Fruit fly (Drosophila melanogaster) whole organism, embryonic: Measurements from ENCODE around the gene CG32278.

Experiments
- ATbp ChIP-seq: fragments of 200-800 bp; sonication (Bioruptor generic); optimal IDR thresholded peaks from 2 replicates; lab custom pipeline; 2017; ENCODE audit warnings: missing biosample characterization, mild to moderate bottlenecking, missing genetic modification characterization, missing genetic modification reagents
- BtbVII ChIP-seq: fragments of 200-800 bp; sonication (Bioruptor generic); optimal IDR thresholded peaks from 3 replicates; lab custom pipeline; 2017; ENCODE audit warnings: missing biosample characterization, mild to moderate bottlenecking, missing genetic modification characterization
- CG1024 ChIP-seq: fragments of 200-800 bp; sonication (Bioruptor generic); IDR thresholded peaks from 2 replicates; pipeline ENCODE4 v1.3.6; 2022; ENCODE audit warnings: missing biosample characterization, missing genetic modification characterization
- CG10462 ChIP-seq: fragments of 200-800 bp; sonication (Bioruptor generic); optimal IDR thresholded peaks from 2 replicates; lab custom pipeline; 2016; ENCODE audit warnings: missing biosample characterization, missing genetic modification characterization
- CG11085 ChIP-seq: fragments of 200-800 bp; sonication (Bioruptor generic); IDR thresholded peaks from 2 replicates; pipeline ENCODE4 v1.3.6; 2022; ENCODE audit warnings: missing biosample characterization, missing genetic modification characterization
- CG11560 ChIP-seq: fragments of 200-800 bp; sonication (Bioruptor generic); IDR thresholded peaks from 3 replicates; pipeline ENCODE4 v1.3.6; 2022; ENCODE audit warnings: missing biosample characterization, missing genetic modification characterization
- CG12299 ChIP-seq: fragments of 200-800 bp; sonication (Bioruptor generic); optimal IDR thresholded peaks from 2 replicates; lab custom pipeline; 2018; ENCODE audit warnings: missing biosample characterization, mild to moderate bottlenecking, missing genetic modification characterization
- CG1602 ChIP-seq: fragments of 200-800 bp; sonication (Bioruptor generic); optimal IDR thresholded peaks from 3 replicates; lab custom pipeline; 2016; ENCODE audit warnings: missing biosample characterization, missing genetic modification characterization
- CG16779 ChIP-seq: fragments of 200-800 bp; sonication (Bioruptor generic); IDR thresholded peaks from 2 replicates; pipeline ENCODE4 v1.3.6; 2022; ENCODE audit warnings: missing biosample characterization, missing genetic modification characterization
- CG17186 ChIP-seq: fragments of 200-800 bp; sonication (Bioruptor generic); optimal IDR thresholded peaks from 3 replicates; lab custom pipeline; 2017; ENCODE audit warnings: missing biosample characterization, missing genetic modification reagents, missing genetic modification characterization
- CG17359 ChIP-seq: fragments of 200-800 bp; sonication (Bioruptor generic); optimal IDR thresholded peaks from 3 replicates; lab custom pipeline; 2018; ENCODE audit warnings: missing biosample characterization, mild to moderate bottlenecking, missing genetic modification characterization, moderate library complexity
- CG1832 ChIP-seq: fragments of 200-800 bp; sonication (Bioruptor generic); optimal IDR thresholded peaks from 2 replicates; lab custom pipeline; 2017; ENCODE audit warnings: missing biosample characterization, mild to moderate bottlenecking, missing genetic modification characterization, inconsistent platforms
- CG4328 ChIP-seq: fragments of 200-800 bp; sonication (Bioruptor generic); optimal IDR thresholded peaks from 3 replicates; lab custom pipeline; 2017; ENCODE audit warnings: missing biosample characterization, missing genetic modification reagents, missing genetic modification characterization
- CG6813 ChIP-seq: fragments of 200-800 bp; sonication (Bioruptor generic); optimal IDR thresholded peaks from 2 replicates; lab custom pipeline; 2017; ENCODE audit warnings: missing biosample characterization, missing genetic modification characterization, mild to moderate bottlenecking, moderate library complexity, missing genetic modification reagents
- CG8478 ChIP-seq: fragments of >200 bp; optimal IDR thresholded peaks from 2 replicates; lab custom pipeline; 2018
- CG8924 ChIP-seq: fragments of 200-800 bp; optimal IDR thresholded peaks from 3 replicates; lab custom pipeline; 2019; ENCODE audit warnings: missing biosample characterization, mild to moderate bottlenecking, missing genetic modification characterization, moderate library complexity
- D19B ChIP-seq: fragments of 200-800 bp; sonication (Bioruptor generic); optimal IDR thresholded peaks from 2 replicates; lab custom pipeline; 2017; ENCODE audit warnings: missing biosample characterization, mild to moderate bottlenecking, missing genetic modification characterization
- Dbx ChIP-seq: fragments of 200-800 bp; sonication (Bioruptor generic); IDR thresholded peaks from 3 replicates; pipeline ENCODE4 v1.3.6; 2022; ENCODE audit warnings: missing biosample characterization, missing genetic modification characterization
- Dip3 ChIP-seq: fragments of 200-800 bp; sonication (Bioruptor generic); optimal IDR thresholded peaks from 3 replicates; lab custom pipeline; 2016; ENCODE audit warnings: missing biosample characterization, missing genetic modification characterization
- Doc2 ChIP-seq: fragments of 200-800 bp; sonication (Bioruptor generic); IDR thresholded peaks from 2 replicates; pipeline ENCODE4 v1.3.6; 2022; ENCODE audit warnings: missing biosample characterization, missing genetic modification characterization
- Hmx ChIP-seq: fragments of 200-800 bp; sonication (Bioruptor generic); optimal IDR thresholded peaks from 2 replicates; lab custom pipeline; 2016; ENCODE audit warnings: missing biosample characterization, missing genetic modification characterization
- MESR4 ChIP-seq: fragments of 200-800 bp; sonication (Bioruptor generic); optimal IDR thresholded peaks from 2 replicates; lab custom pipeline; 2018; ENCODE audit warnings: missing biosample characterization, mild to moderate bottlenecking, missing genetic modification characterization, moderate library complexity
- Ptx1 ChIP-seq: fragments of 200-800 bp; sonication (Bioruptor generic); IDR thresholded peaks from 2 replicates; pipeline ENCODE4 v1.3.6; 2022; ENCODE audit warnings: missing biosample characterization, missing genetic modification characterization
- ac ChIP-seq: fragments of 200-800 bp; sonication (Bioruptor generic); optimal IDR thresholded peaks from 3 replicates; lab custom pipeline; 2017; ENCODE audit warnings: missing biosample characterization, mild to moderate bottlenecking, missing genetic modification characterization
- ato ChIP-seq: fragments of 200-800 bp; sonication (Bioruptor generic); IDR thresholded peaks from 2 replicates; pipeline ENCODE4 v1.3.6; 2022; ENCODE audit warnings: missing biosample characterization, missing genetic modification characterization; ENCODE audit not compliant: partially characterized antibody
- bowl ChIP-seq: fragments of 200-800 bp; sonication (Bioruptor generic); IDR thresholded peaks from 2 replicates; pipeline ENCODE4 v1.3.6; 2022; ENCODE audit warnings: missing biosample characterization, missing genetic modification characterization
- br ChIP-seq: fragments of >200 bp; optimal IDR thresholded peaks from 2 replicates; lab custom pipeline; 2017
- dmrt11E ChIP-seq: fragments of 200-800 bp; sonication (Bioruptor generic); optimal IDR thresholded peaks from 3 replicates; lab custom pipeline; 2018; ENCODE audit warnings: missing biosample characterization, mild to moderate bottlenecking, missing genetic modification characterization, moderate library complexity
- dysf ChIP-seq: fragments of 200-800 bp; sonication (Bioruptor generic); IDR thresholded peaks from 3 replicates; pipeline ENCODE4 v1.3.6; 2022; ENCODE audit warnings: missing biosample characterization, missing genetic modification characterization
- ems ChIP-seq: fragments of 200-800 bp; sonication (Bioruptor generic); optimal IDR thresholded peaks from 3 replicates; lab custom pipeline; 2016; ENCODE audit warnings: missing biosample characterization, missing genetic modification characterization
- gce ChIP-seq: fragments of 200-800 bp; sonication (Bioruptor generic); IDR thresholded peaks from 3 replicates; pipeline ENCODE4 v1.3.6; 2022; ENCODE audit warnings: missing biosample characterization, missing genetic modification characterization
- grau ChIP-seq: fragments of 200-800 bp; optimal IDR thresholded peaks from 3 replicates; lab custom pipeline; 2019; ENCODE audit warnings: missing biosample characterization, mild to moderate bottlenecking, missing genetic modification characterization, moderate library complexity
- hb ChIP-seq: fragments of 200-800 bp; sonication (Bioruptor generic); IDR thresholded peaks from 3 replicates; pipeline ENCODE4 v1.3.6; 2022; ENCODE audit warnings: missing biosample characterization, missing genetic modification characterization; ENCODE audit not compliant: partially characterized antibody
- her ChIP-seq: fragments of 200-800 bp; sonication (Bioruptor generic); optimal IDR thresholded peaks from 2 replicates; lab custom pipeline; 2016; ENCODE audit warnings: missing biosample characterization, missing genetic modification characterization
- insv ChIP-seq, 2 experiments: fragments of 200-800 bp; sonication (Bioruptor generic); optimal IDR thresholded peaks; 3 replicates each; lab custom pipeline; 2016 to 2018; ENCODE audit warnings: missing biosample characterization in 2 of 2, missing genetic modification characterization in 2 of 2
- inv ChIP-seq: fragments of 200-800 bp; sonication (Bioruptor generic); IDR thresholded peaks from 2 replicates; pipeline ENCODE4 v1.3.6; 2022; ENCODE audit warnings: missing biosample characterization, missing genetic modification characterization; ENCODE audit not compliant: partially characterized antibody
- kah ChIP-seq: fragments of 200-800 bp; sonication (Bioruptor generic); optimal IDR thresholded peaks from 2 replicates; lab custom pipeline; 2018; ENCODE audit warnings: missing biosample characterization, mild to moderate bottlenecking, missing genetic modification characterization
- kay ChIP-seq: fragments of 200-800 bp; sonication (Bioruptor generic); optimal IDR thresholded peaks from 2 replicates; lab custom pipeline; 2016; ENCODE audit warnings: missing biosample characterization, missing genetic modification characterization
- ken ChIP-seq: fragments of 200-800 bp; sonication (Bioruptor generic); IDR thresholded peaks from 3 replicates; pipeline ENCODE4 v1.3.6; 2022; ENCODE audit warnings: missing biosample characterization, missing genetic modification characterization
- kni ChIP-seq: fragments of 200-800 bp; sonication (Bioruptor generic); optimal IDR thresholded peaks from 3 replicates; lab custom pipeline; 2017; ENCODE audit warnings: mild to moderate bottlenecking, missing biosample characterization, missing genetic modification reagents, missing genetic modification characterization
- otp ChIP-seq: fragments of 200-800 bp; sonication (Bioruptor generic); IDR thresholded peaks from 3 replicates; pipeline ENCODE4, ENCODE4 v1.3.6; 2022; ENCODE audit warnings: missing biosample characterization, missing genetic modification characterization
- pan ChIP-seq, 4 experiments: fragments of >200 bp in 3 of 4; fragments of 200-800 bp in 1 of 4; sonication (Bioruptor generic) in 1 of 4; optimal IDR thresholded peaks in 3 of 4; IDR thresholded peaks in 1 of 4; 2 replicates each; pipeline versions ENCODE4 v1.3.6 to Lab custom; 2017 to 2022; ENCODE audit warnings: missing biosample characterization in 2 of 4, missing genetic modification characterization in 2 of 4, mixed read lengths in 1 of 4
- pnt ChIP-seq: fragments of 200-800 bp; sonication (Bioruptor generic); optimal IDR thresholded peaks from 3 replicates; lab custom pipeline; 2016; ENCODE audit warnings: missing biosample characterization, missing genetic modification characterization
- ranshi ChIP-seq: fragments of 200-800 bp; sonication (Bioruptor generic); IDR thresholded peaks from 2 replicates; pipeline ENCODE4 v1.3.6; 2022; ENCODE audit warnings: missing biosample characterization, missing genetic modification characterization
- repo ChIP-seq: fragments of 200-800 bp; sonication (Bioruptor generic); optimal IDR thresholded peaks from 2 replicates; lab custom pipeline; 2016; ENCODE audit warnings: missing biosample characterization, missing genetic modification characterization
- sc ChIP-seq, 3 experiments: fragments of >200 bp in 2 of 3; fragments of 200-800 bp in 1 of 3; sonication (Bioruptor generic) in 1 of 3; optimal IDR thresholded peaks; 2 replicates in 2 of 3; 3 replicates in 1 of 3; lab custom pipeline; 2017; ENCODE audit warnings: mild to moderate bottlenecking in 1 of 3, missing biosample characterization in 1 of 3, missing genetic modification characterization in 1 of 3, missing genetic modification reagents in 1 of 3
- vfl ChIP-seq: fragments of 200-800 bp; sonication (Bioruptor generic); optimal IDR thresholded peaks from 2 replicates; lab custom pipeline; 2016; ENCODE audit warnings: missing biosample characterization, missing genetic modification characterization
- wor ChIP-seq: fragments of 200-800 bp; sonication (Bioruptor generic); IDR thresholded peaks from 2 replicates; pipeline ENCODE4 v1.3.6; 2022; ENCODE audit warnings: missing biosample characterization, missing genetic modification characterization
- zen2 ChIP-seq: fragments of 200-800 bp; sonication (Bioruptor generic); IDR thresholded peaks from 3 replicates; pipeline ENCODE4 v1.3.6; 2022; ENCODE audit warnings: missing biosample characterization, missing genetic modification characterization; ENCODE audit not compliant: partially characterized antibody
- zfh2 ChIP-seq: fragments of 200-800 bp; sonication (Bioruptor generic); optimal IDR thresholded peaks from 2 replicates; lab custom pipeline; 2016; ENCODE audit warnings: missing biosample characterization, missing genetic modification characterization

Gene CG32278

dm6 chr3L:3178530-3179096 is 9.5 kb downstream of the CG32278 start, which contains the start of the genes MnM and Girdin (continued):
- TF ChIP-seq Ptx1 (GFP tag; lab: Robert Waterston, UW) (no peak), ems (GFP tag; lab: Kevin White, UChicago) (peak; percentile 50), kni (GFP tag; lab: Kevin White, UChicago) (no peak), CG6813 (GFP tag; lab: Kevin White, UChicago) (no peak), kah (GFP tag; lab: Kevin White, UChicago) (no peak), repo (GFP tag; lab: Kevin White, UChicago) (peak; percentile 54), Dbx (peak; percentile 61), wor (GFP tag; lab: Robert Waterston, UW) (peak; percentile 24; the same call in 1 of the 2 replicates), inv (peak; percentile 87), ATbp (GFP tag; lab: Kevin White, UChicago) (no peak), Hmx (no peak), vfl (GFP tag; lab: Kevin White, UChicago) (peak; percentile 56), ato (GFP tag; lab: Robert Waterston, UW) (peak; percentile 64; the same call in 1 of the 2 replicates), pnt (peak; percentile 70), insv (GFP tag; optimal IDR thresholded peaks at IDR 0.05; lab: Kevin White, UChicago) (no peak), CG17186 (peak; percentile 53), CG10462 (GFP tag; lab: Kevin White, UChicago) (peak; percentile 55), zen2 (GFP tag; lab: Robert Waterston, UW) (no peak; the same call in 2 of the 3 replicates), CG11560 (peak; percentile 53; the same call in 1 of the 3 replicates), kay (GFP tag; lab: Kevin White, UChicago) (peak; percentile 44), ranshi (peak; percentile 54; the same call in 1 of the 2 replicates), dysf (GFP tag; lab: Robert Waterston, UW) (peak; percentile 64; the same call in 2 of the 3 replicates), CG4328 (GFP tag; lab: Kevin White, UChicago) (no peak), CG1832 (GFP tag; lab: Kevin White, UChicago) (no peak), CG8478 (no peak), D19B (GFP tag; lab: Kevin White, UChicago) (no peak), bowl (GFP tag; lab: Robert Waterston, UW) (no peak), dmrt11E (tag; lab: Kevin White, UChicago) (peak; percentile 38), CG12299 (tag; lab: Kevin White, UChicago) (no peak), zfh2 (GFP tag; lab: Kevin White, UChicago) (peak; percentile 91), CG1602 (GFP tag; lab: Kevin White, UChicago) (peak; percentile 32), CG1024 (GFP tag; lab: Robert Waterston, UW) (no peak), CG8924 (tag; lab: Kevin White, UChicago) (peak; percentile 46), gce (GFP tag; lab: Robert Waterston, UW) (no peak), ac (GFP tag; lab: Kevin White, UChicago) (no peak), CG17359 (no peak), her (peak; percentile 75), CG16779 (GFP tag; lab: Robert Waterston, UW) (no peak), Dip3 (GFP tag; lab: Kevin White, UChicago) (peak; percentile 73), BtbVII (no peak), pan (optimal IDR thresholded peaks at IDR 0.05; lab: Kevin White, UChicago) (no peak), pan (GFP tag; optimal IDR thresholded peaks at IDR 0.05 in 1 of 2, IDR thresholded peaks at IDR 0.05 in 1 of 2) (no peak), MESR4 (GFP tag; lab: Kevin White, UChicago) (peak; percentile 63), sc (optimal IDR thresholded peaks at IDR 0.05; lab: Kevin White, UChicago) (no peak), sc (GFP tag; optimal IDR thresholded peaks at IDR 0.05; lab: Kevin White, UChicago) (no peak), otp (GFP tag; lab: Robert Waterston, UW) (no peak), br (lab: Kevin White, UChicago) (no peak), hb (GFP tag; lab: Robert Waterston, UW) (peak; percentile 76; the same call in 2 of the 3 replicates), ken (GFP tag; lab: Robert Waterston, UW) (0 out of 3 replicates have a peak, but pooled peaks have one; percentile 31), CG11085 (GFP tag; lab: Robert Waterston, UW) (no peak), grau (tag; lab: Kevin White, UChicago) (peak; percentile 74), Doc2 (no peak)
